Worm (Caenorhabditis elegans): ENCODE data around the gene lys-10.

The lys-10 gene

DNA sequence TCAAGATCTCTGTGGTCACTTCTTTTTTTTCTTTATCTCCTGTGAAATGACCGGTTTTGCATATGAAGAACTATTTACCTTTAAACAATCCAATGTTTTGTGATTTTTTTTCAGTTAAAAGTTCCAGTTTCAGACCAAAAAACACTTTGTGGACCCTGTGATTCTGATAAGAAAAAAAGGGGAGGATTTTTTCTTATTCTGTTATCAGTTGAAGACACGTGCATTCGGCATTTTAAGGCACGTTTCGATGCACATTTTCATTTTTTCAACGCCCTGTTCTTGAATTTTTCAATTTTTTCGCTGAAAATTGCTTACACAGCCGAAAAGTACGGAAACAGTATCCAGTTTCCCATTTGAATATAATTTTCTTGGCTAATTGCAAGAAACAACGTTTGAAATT lies 33.7 kb downstream of the lys-10 start, which contains the start of gene aagr-1:
aagr-1 (plus strand) TSS at position 227 of the 400 bp plus-strand sequence.
- TF ChIP-seq ZK546.5 (tag; optimal IDR thresholded peaks at IDR 0.05) (no peak), lsy-12 (tag; optimal IDR thresholded peaks at IDR 0.05) (no peak), pqm-1 (tag; optimal IDR thresholded peaks at IDR 0.05) (peak; percentile 75), pha-4 (tag; optimal IDR thresholded peaks at IDR 0.05) (peak; percentile 1), elt-2 (tag; optimal IDR thresholded peaks at IDR 0.05) (peak; percentile 82)

DNA sequence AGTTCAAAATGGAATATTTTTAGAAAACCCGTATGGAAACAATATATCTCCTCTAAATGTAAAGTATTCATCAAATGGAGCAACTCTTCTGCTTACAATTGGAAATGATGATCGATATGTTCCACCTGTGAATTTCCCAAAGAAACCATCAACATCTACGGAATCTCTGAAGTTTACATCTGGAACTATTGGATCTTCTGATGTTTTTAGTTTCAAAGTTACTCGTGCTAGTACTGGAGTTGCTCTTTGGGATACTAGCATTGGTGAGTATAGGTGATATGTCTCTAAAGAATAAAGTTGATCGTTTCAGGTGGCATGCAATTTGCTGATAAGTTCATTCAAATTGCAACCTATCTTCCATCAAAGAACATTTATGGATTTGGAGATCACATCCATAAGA lies 35.3 kb downstream of the lys-10 start:
- TF ChIP-seq egl-27 (tag; optimal IDR thresholded peaks at IDR 0.05): no peak
- no peak for TF ChIP-seq jun-1 (tag; optimal IDR thresholded peaks at IDR 0.05)
- no peak for TF ChIP-seq eor-1 (tag; optimal IDR thresholded peaks at IDR 0.05)
- TF ChIP-seq fos-1 (tag; optimal IDR thresholded peaks at IDR 0.05): no peak
- TF ChIP-seq daf-12 (tag; optimal IDR thresholded peaks at IDR 0.05): no peak
- TF ChIP-seq nhr-11 (tag; optimal IDR thresholded peaks at IDR 0.05): no peak
- TF ChIP-seq ZK546.5 (tag; optimal IDR thresholded peaks at IDR 0.05): no peak
- TF ChIP-seq ceh-28 (tag; optimal IDR thresholded peaks at IDR 0.05): no peak
- no peak for TF ChIP-seq unc-39 (tag; optimal IDR thresholded peaks at IDR 0.05)
- no peak for TF ChIP-seq elt-3 (tag; optimal IDR thresholded peaks at IDR 0.05)
- no peak for TF ChIP-seq nhr-28 (tag; optimal IDR thresholded peaks at IDR 0.05)
- TF ChIP-seq aly-2 (tag; optimal IDR thresholded peaks at IDR 0.05): no peak
- TF ChIP-seq fkh-10 (GFP tag; optimal IDR thresholded peaks at IDR 0.05): no peak
- TF ChIP-seq nhr-67 (tag; optimal IDR thresholded peaks at IDR 0.05): no peak
- no peak for TF ChIP-seq R02D3.7 (tag; optimal IDR thresholded peaks at IDR 0.05)

DNA sequence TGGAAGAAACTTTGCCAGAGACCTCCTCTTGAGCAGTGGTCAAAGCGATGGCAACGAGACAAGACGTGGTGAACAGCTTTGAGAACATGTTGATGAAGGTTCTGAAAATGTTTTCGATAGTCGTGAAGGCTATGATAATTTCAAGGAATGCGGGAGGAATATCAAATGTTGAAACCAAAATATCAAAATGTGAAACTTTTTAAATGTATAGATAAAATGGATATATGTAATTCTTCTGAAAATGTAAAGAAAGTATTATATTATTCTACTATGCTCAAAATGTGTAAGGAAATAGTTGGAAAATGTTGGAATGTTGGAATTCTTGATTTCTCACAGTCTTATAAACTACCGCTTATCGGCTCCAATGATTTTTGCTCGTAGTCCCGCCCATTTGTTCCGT lies 36.5 kb downstream of the lys-10 start, which contains the start of gene D2096.6:
D2096.6 (minus strand) TSS at position 101 of the 400 bp plus-strand sequence.
- TF ChIP-seq pqm-1 (tag; optimal IDR thresholded peaks at IDR 0.05) (no peak), nhr-12 (tag; optimal IDR thresholded peaks at IDR 0.05) (no peak), lsy-12 (tag; optimal IDR thresholded peaks at IDR 0.05) (no peak), fkh-10 (GFP tag; optimal IDR thresholded peaks at IDR 0.05) (no peak), ceh-16 (tag; optimal IDR thresholded peaks at IDR 0.05) (no peak), ztf-11 (tag; optimal IDR thresholded peaks at IDR 0.05) (no peak), unc-39 (tag; optimal IDR thresholded peaks at IDR 0.05) (no peak), fos-1 (tag; optimal IDR thresholded peaks at IDR 0.05) (no peak), nhr-77 (tag; optimal IDR thresholded peaks at IDR 0.05) (no peak), mdl-1 (tag; optimal IDR thresholded peaks at IDR 0.05) (no peak), tbx-2 (tag; optimal IDR thresholded peaks at IDR 0.05) (no peak), hmg-11 (tag; optimal IDR thresholded peaks at IDR 0.05) (no peak), ztf-4 (tag; optimal IDR thresholded peaks at IDR 0.05) (no peak), skn-1 (tag; optimal IDR thresholded peaks at IDR 0.05) (no peak)

DNA sequence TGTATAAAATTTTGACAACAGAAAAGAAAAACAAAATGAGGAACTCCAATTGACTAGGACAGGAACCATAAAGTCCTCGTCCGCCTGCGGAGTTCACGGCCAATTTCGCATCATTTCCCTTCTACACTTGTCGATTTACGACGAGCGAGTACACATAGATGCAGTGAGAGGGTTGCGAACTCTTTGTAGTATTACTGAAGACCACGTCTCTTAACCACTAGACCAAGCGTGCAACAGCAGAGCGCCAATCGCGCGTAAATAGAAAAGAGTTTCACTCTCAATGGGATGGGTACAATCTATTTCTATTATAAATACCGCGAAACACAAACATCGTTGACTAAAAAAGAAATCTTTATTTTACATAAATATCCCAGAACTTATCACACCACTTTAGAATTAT lies 42.8 kb downstream of the lys-10 start:
- peak; percentile 71 for TF ChIP-seq egl-5 (tag; optimal IDR thresholded peaks at IDR 0.05)
- TF ChIP-seq ceh-82 (tag; optimal IDR thresholded peaks at IDR 0.05): peak; percentile 18
- peak; percentile 79 for TF ChIP-seq R02D3.7 (tag; optimal IDR thresholded peaks at IDR 0.05)
- TF ChIP-seq skn-1 (tag; optimal IDR thresholded peaks at IDR 0.05): peak; percentile 57
- TF ChIP-seq jun-1 (tag; optimal IDR thresholded peaks at IDR 0.05): peak; percentile 55
- peak; percentile 66 for TF ChIP-seq elt-2 (tag; optimal IDR thresholded peaks at IDR 0.05)
- no peak for TF ChIP-seq zag-1 (tag; optimal IDR thresholded peaks at IDR 0.05)
- TF ChIP-seq lsy-12 (tag; optimal IDR thresholded peaks at IDR 0.05): peak; percentile 79
- TF ChIP-seq nhr-12 (tag; optimal IDR thresholded peaks at IDR 0.05): no peak
- TF ChIP-seq nhr-25 (tag; optimal IDR thresholded peaks at IDR 0.05): peak; percentile 59
- TF ChIP-seq ztf-4 (tag; optimal IDR thresholded peaks at IDR 0.05): peak; percentile 30
- peak; percentile 80 for TF ChIP-seq nfya-1 (tag; optimal IDR thresholded peaks at IDR 0.05; ENCODE audit: insufficient read depth)
- TF ChIP-seq nhr-23 (tag; optimal IDR thresholded peaks at IDR 0.05): peak; percentile 56
- TF ChIP-seq elt-3 (tag; optimal IDR thresholded peaks at IDR 0.05): no peak
- TF ChIP-seq fkh-2 (tag; optimal IDR thresholded peaks at IDR 0.05): no peak
- peak; percentile 81 for TF ChIP-seq nhr-43 (tag; optimal IDR thresholded peaks at IDR 0.05; ENCODE audit: poor library complexity, severe bottlenecking)
- peak; percentile 59 for TF ChIP-seq tbx-2 (tag; optimal IDR thresholded peaks at IDR 0.05)
- TF ChIP-seq egl-27 (tag; optimal IDR thresholded peaks at IDR 0.05): peak; percentile 7
- TF ChIP-seq ama-1 (optimal IDR thresholded peaks at IDR 0.05): peak; percentile 84
- TF ChIP-seq snpc-4 (tag; optimal IDR thresholded peaks at IDR 0.05): peak; percentile 63
- peak; percentile 72 for TF ChIP-seq pqm-1 (tag; optimal IDR thresholded peaks at IDR 0.05)
- TF ChIP-seq lin-15B (tag; optimal IDR thresholded peaks at IDR 0.05): peak; percentile 59
- peak; percentile 88 for TF ChIP-seq pha-4 (tag; optimal IDR thresholded peaks at IDR 0.05)
- no peak for TF ChIP-seq ZK546.5 (tag; optimal IDR thresholded peaks at IDR 0.05)
- TF ChIP-seq hmg-11 (tag; optimal IDR thresholded peaks at IDR 0.05): no peak
- TF ChIP-seq lin-39 (tag; optimal IDR thresholded peaks at IDR 0.05): peak; percentile 90
- no peak for TF ChIP-seq mml-1 (tag; optimal IDR thresholded peaks at IDR 0.05)
